Fruit fly (Drosophila melanogaster): ENCODE results near the gene CG31643.

Gene CG31643

dm6 chr2L:5999247-5999646 is 38.7 kb upstream of the CG31643 start, which contains the start of gene Kdm5 (continued):
- no peak for TF ChIP-seq her (GFP tag; optimal IDR thresholded peaks at IDR 0.05)
- peak; percentile 14 for TF ChIP-seq CrebB (tag; optimal IDR thresholded peaks at IDR 0.05)
- no peak for TF ChIP-seq Neu2 (GFP tag; optimal IDR thresholded peaks at IDR 0.05; ENCODE audit: borderline replicate concordance)
- peak; percentile 62; the same call in 1 of the 3 replicates for TF ChIP-seq ken (GFP tag; IDR thresholded peaks at IDR 0.05)
- TF ChIP-seq Atf-2 (GFP tag; optimal IDR thresholded peaks at IDR 0.05), result no peak
- no peak for TF ChIP-seq psq (GFP tag; optimal IDR thresholded peaks at IDR 0.05)
- TF ChIP-seq Awh (GFP tag; IDR thresholded peaks at IDR 0.05), result no peak
- peak; percentile 48; the same call in 1 of the 2 replicates for TF ChIP-seq crol (GFP tag; IDR thresholded peaks at IDR 0.05)
- TF ChIP-seq CG10979 (tag; optimal IDR thresholded peaks at IDR 0.05), result no peak
- no peak for TF ChIP-seq tup (GFP tag; optimal IDR thresholded peaks at IDR 0.05)
- TF ChIP-seq org-1 (GFP tag; optimal IDR thresholded peaks at IDR 0.05), result no peak
- TF ChIP-seq CG9797 (GFP tag; optimal IDR thresholded peaks at IDR 0.05), result peak; percentile 89
- no peak for TF ChIP-seq kah (GFP tag; optimal IDR thresholded peaks at IDR 0.05)
- TF ChIP-seq Ptx1 (GFP tag; IDR thresholded peaks at IDR 0.05), result no peak
- TF ChIP-seq Rx (GFP tag; IDR thresholded peaks at IDR 0.05), result no peak
- TF ChIP-seq Dfd (GFP tag; optimal IDR thresholded peaks at IDR 0.05), result no peak
- TF ChIP-seq bsh (GFP tag; optimal IDR thresholded peaks at IDR 0.05), result no peak
- TF ChIP-seq CG9609 (GFP tag; optimal IDR thresholded peaks at IDR 0.05), result peak; percentile 54
- TF ChIP-seq HmgZ (tag; optimal IDR thresholded peaks at IDR 0.05), result peak; percentile 62
- no peak for TF ChIP-seq tna (GFP tag; IDR thresholded peaks at IDR 0.05; ENCODE audit: partially characterized antibody)
- peak; percentile 41 for TF ChIP-seq B-H2 (GFP tag; optimal IDR thresholded peaks at IDR 0.05)
- TF ChIP-seq Stat92E (GFP tag; optimal IDR thresholded peaks at IDR 0.05), result peak in 1 of 3 experiments; percentile 4
- peak; percentile 65 for TF ChIP-seq CG10274 (GFP tag; optimal IDR thresholded peaks at IDR 0.05)
- TF ChIP-seq MTF-1 (GFP tag; optimal IDR thresholded peaks at IDR 0.05; ENCODE audit: borderline replicate concordance), result peak; percentile 30
- no peak for TF ChIP-seq CG17912 (GFP tag; optimal IDR thresholded peaks at IDR 0.05)
- no peak for TF ChIP-seq CG15269 (tag; optimal IDR thresholded peaks at IDR 0.05)
- no peak for TF ChIP-seq CG10147 (GFP tag; optimal IDR thresholded peaks at IDR 0.05)
- peak; percentile 94 for TF ChIP-seq CG10267 (tag; optimal IDR thresholded peaks at IDR 0.05)
- TF ChIP-seq CG13424 (tag; optimal IDR thresholded peaks at IDR 0.05), result no peak
- TF ChIP-seq CG7928 (GFP tag; optimal IDR thresholded peaks at IDR 0.05), result no peak
- TF ChIP-seq peb (GFP tag; IDR thresholded peaks at IDR 0.05), result no peak
- TF ChIP-seq Hr39 (optimal IDR thresholded peaks at IDR 0.05), result no peak
- TF ChIP-seq dimm (GFP tag; IDR thresholded peaks at IDR 0.05), result no peak
- TF ChIP-seq dmrt99B (tag; optimal IDR thresholded peaks at IDR 0.05), result no peak
- peak; percentile 84 for TF ChIP-seq gfzf (GFP tag; optimal IDR thresholded peaks at IDR 0.05)
- no peak for TF ChIP-seq Tbp (GFP tag; optimal IDR thresholded peaks at IDR 0.05)
- no peak for TF ChIP-seq CG12942 (GFP tag; optimal IDR thresholded peaks at IDR 0.05)
- TF ChIP-seq sd (tag; optimal IDR thresholded peaks at IDR 0.05), result no peak
- TF ChIP-seq Dip3 (GFP tag; optimal IDR thresholded peaks at IDR 0.05), result peak; percentile 44
- TF ChIP-seq stc (GFP tag; IDR thresholded peaks at IDR 0.05), result no peak
- no peak for TF ChIP-seq NC2α (GFP tag; optimal IDR thresholded peaks at IDR 0.05)
- TF ChIP-seq pum (GFP tag; optimal IDR thresholded peaks at IDR 0.05), result no peak
- TF ChIP-seq CG10654 (GFP tag; optimal IDR thresholded peaks at IDR 0.05), result no peak
- no peak; the same call in 1 of the 2 replicates for TF ChIP-seq bbx (GFP tag; IDR thresholded peaks at IDR 0.05; ENCODE audit: partially characterized antibody)
- TF ChIP-seq Hr3 (GFP tag; optimal IDR thresholded peaks at IDR 0.05), result peak; percentile 24
- TF ChIP-seq tgo (GFP tag; IDR thresholded peaks at IDR 0.05), result no peak
- TF ChIP-seq Hey (tag; optimal IDR thresholded peaks at IDR 0.05), result no peak
- TF ChIP-seq CG10321 (GFP tag; IDR thresholded peaks at IDR 0.05), result no peak
- no peak for TF ChIP-seq yki (optimal IDR thresholded peaks at IDR 0.05)
- peak; percentile 67 for TF ChIP-seq E2f2 (GFP tag; IDR thresholded peaks at IDR 0.05)
- no peak for TF ChIP-seq CG34224 (GFP tag; IDR thresholded peaks at IDR 0.05; ENCODE audit: partially characterized antibody)
- peak; percentile 4 for TF ChIP-seq CG30403 (GFP tag; optimal IDR thresholded peaks at IDR 0.05)

Measured in whole organism, embryonic.